Worm (Caenorhabditis elegans): ENCODE data around the gene btb-16.

ce11 chrII:3264704-3265103 is 32.0 kb upstream of the btb-16 start:
- TF ChIP-seq dao-5 (tag; optimal IDR thresholded peaks at IDR 0.05) = no peak
- no peak for TF ChIP-seq him-1 (tag; optimal IDR thresholded peaks at IDR 0.05)
